Fruit fly (Drosophila melanogaster): ENCODE measurements around the gene CG1271.

CG1271 gene

DNA sequence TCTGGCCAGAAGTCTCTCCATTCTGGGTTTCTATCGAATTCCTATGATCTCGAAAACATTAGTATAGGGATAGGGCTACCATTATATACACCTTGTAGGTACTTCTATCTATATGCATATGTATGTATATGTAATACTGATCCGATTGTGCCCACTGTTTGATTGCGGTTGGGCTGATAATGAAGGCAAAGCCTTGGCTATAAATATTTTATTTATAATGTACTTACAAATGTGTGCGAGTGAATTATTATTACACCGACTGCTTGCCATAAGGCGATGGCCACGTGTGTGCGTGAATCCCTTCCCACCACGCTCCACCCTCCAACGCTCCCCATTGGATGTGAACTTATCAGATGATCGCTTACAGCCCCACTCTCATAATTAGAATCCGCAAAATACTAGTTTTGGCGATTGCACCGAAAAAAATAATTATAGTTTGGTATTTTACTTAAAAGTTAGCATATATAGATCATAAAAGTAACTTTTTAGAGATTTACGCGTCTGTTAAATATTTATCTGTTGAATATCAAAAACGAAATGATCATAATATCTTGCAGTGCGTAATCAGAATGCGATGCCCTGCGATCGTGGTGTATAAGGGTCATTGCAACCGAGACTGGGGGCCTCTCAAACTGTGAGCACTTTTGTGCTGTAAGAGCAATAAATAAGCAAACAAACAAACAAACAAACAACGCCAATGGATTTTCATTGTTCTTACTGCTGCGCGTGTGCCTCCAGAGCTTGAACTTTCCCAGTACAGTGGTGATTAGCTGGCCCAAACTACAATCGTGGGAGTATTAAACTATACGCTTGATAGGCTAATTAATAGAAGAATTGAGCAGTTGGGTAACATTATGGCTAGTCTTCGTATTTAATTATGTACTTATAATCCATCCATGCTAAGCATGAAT is 28.0 kb downstream of the CG1271 start (continued):
- no peak for TF ChIP-seq CkIIα-i1 (GFP tag; IDR thresholded peaks at IDR 0.05)
- TF ChIP-seq maf-S (GFP tag; optimal IDR thresholded peaks at IDR 0.05) = no peak
- no peak for TF ChIP-seq zen (tag; optimal IDR thresholded peaks at IDR 0.05)
- TF ChIP-seq Sry-β (GFP tag; optimal IDR thresholded peaks at IDR 0.05) = no peak
- no peak for TF ChIP-seq B-H2 (GFP tag; optimal IDR thresholded peaks at IDR 0.05)
- peak; percentile 97 for TF ChIP-seq gem (tag; optimal IDR thresholded peaks at IDR 0.05)
- no peak for TF ChIP-seq gsb (GFP tag; IDR thresholded peaks at IDR 0.05)
- TF ChIP-seq CG2678 (tag; optimal IDR thresholded peaks at IDR 0.05) = peak; percentile 59
- no peak for TF ChIP-seq Bdp1 (GFP tag; optimal IDR thresholded peaks at IDR 0.05)
- TF ChIP-seq ato (GFP tag; IDR thresholded peaks at IDR 0.05; ENCODE audit: partially characterized antibody) = no peak
- peak; percentile 33; the same call in 1 of the 2 replicates for TF ChIP-seq Ada2b (GFP tag; IDR thresholded peaks at IDR 0.05)
- TF ChIP-seq CG12942 (GFP tag; optimal IDR thresholded peaks at IDR 0.05) = no peak
- no peak for TF ChIP-seq kni (GFP tag; optimal IDR thresholded peaks at IDR 0.05)
- TF ChIP-seq CG11398 (GFP tag; optimal IDR thresholded peaks at IDR 0.05) = no peak
- TF ChIP-seq nom (GFP tag; optimal IDR thresholded peaks at IDR 0.05) = no peak
- TF ChIP-seq CG33213 (GFP tag; optimal IDR thresholded peaks at IDR 0.05) = peak; percentile 16
- TF ChIP-seq CG7372 (GFP tag; IDR thresholded peaks at IDR 0.05) = no peak
- peak; percentile 64 for TF ChIP-seq Hey (tag; optimal IDR thresholded peaks at IDR 0.05)
- no peak for TF ChIP-seq CG4360 (GFP tag; IDR thresholded peaks at IDR 0.05)
- TF ChIP-seq luna (GFP tag; optimal IDR thresholded peaks at IDR 0.05) = no peak
- TF ChIP-seq CG32767 (GFP tag; IDR thresholded peaks at IDR 0.05) = no peak
- no peak for TF ChIP-seq h (optimal IDR thresholded peaks at IDR 0.05)

DNA sequence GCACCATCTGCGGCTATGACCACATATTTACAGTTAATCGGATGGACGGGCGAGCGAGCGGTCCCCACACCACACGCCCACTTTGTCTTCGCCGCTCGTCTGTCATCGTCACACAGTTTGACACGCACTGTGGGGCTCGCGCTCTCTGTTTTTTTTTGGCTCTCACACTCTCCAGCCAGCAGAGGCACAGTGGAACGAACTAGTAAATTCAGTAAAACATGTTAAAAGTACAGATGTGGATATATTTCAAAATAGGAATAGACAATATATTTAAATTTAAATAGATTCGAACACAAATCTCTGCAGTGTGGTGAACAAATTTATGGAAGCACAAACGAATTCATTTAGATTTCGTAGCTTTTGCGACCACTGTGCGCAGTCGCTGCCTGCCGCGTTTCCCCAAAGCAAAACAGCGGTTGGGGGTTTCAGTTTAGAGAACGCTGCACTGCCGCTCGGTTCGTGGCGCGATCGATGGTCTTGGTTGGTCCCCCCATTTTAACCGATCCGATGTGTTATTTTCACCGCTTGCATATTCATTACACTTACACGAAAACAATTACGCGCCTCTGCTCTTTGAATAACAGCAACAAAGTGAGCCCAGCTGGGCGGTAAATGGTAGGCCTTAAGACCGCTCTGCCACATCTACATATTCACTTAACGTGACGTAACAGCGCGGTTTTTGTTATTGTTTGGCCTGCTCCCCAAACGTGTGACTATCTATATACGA is 29.0 kb downstream of the CG1271 start:
- TF ChIP-seq repo (GFP tag; optimal IDR thresholded peaks at IDR 0.05) (peak; percentile 91), ewg (GFP tag; optimal IDR thresholded peaks at IDR 0.05) (peak; percentile 96), CoRest (tag; optimal IDR thresholded peaks at IDR 0.05) (peak; percentile 98), jigr1 (GFP tag; IDR thresholded peaks at IDR 0.05) (peak; percentile 93), otp (GFP tag; IDR thresholded peaks at IDR 0.05) (peak; percentile 99), H15 (GFP tag; IDR thresholded peaks at IDR 0.05) (peak; percentile 98), ERR (GFP tag; optimal IDR thresholded peaks at IDR 0.05) (peak; percentile 95), CG11696 (GFP tag; IDR thresholded peaks at IDR 0.05) (peak; percentile 94), CG6813 (GFP tag; optimal IDR thresholded peaks at IDR 0.05) (peak; percentile 99), crol (GFP tag; IDR thresholded peaks at IDR 0.05) (peak; percentile 79), NK7.1 (GFP tag; optimal IDR thresholded peaks at IDR 0.05) (peak; percentile 94), crp (GFP tag; optimal IDR thresholded peaks at IDR 0.05) (peak in 1 of 2 experiments; percentile 73), unpg (GFP tag; optimal IDR thresholded peaks at IDR 0.05) (peak; percentile 99), CG32772 (GFP tag; IDR thresholded peaks at IDR 0.05) (peak; percentile 98), gce (GFP tag; IDR thresholded peaks at IDR 0.05) (peak; percentile 97), sima (GFP tag; optimal IDR thresholded peaks at IDR 0.05) (peak; percentile 90), CG32767 (GFP tag; IDR thresholded peaks at IDR 0.05) (peak; percentile 99), sug (tag; optimal IDR thresholded peaks at IDR 0.05) (peak; percentile 95), Dll (GFP tag; IDR thresholded peaks at IDR 0.05; ENCODE audit: partially characterized antibody) (peak; percentile 73), corto (GFP tag; optimal IDR thresholded peaks at IDR 0.05) (peak; percentile 99), Nf-YA (GFP tag; IDR thresholded peaks at IDR 0.05) (peak; percentile 96), CG13424 (tag; optimal IDR thresholded peaks at IDR 0.05) (peak; percentile 98), caup (GFP tag; optimal IDR thresholded peaks at IDR 0.05; ENCODE audit: severe bottlenecking) (peak; percentile 98), yki (optimal IDR thresholded peaks at IDR 0.05) (no peak), wdn (GFP tag; IDR thresholded peaks at IDR 0.05) (peak; percentile 98), Sox100B (GFP tag; optimal IDR thresholded peaks at IDR 0.05) (peak; percentile 97), ab (GFP tag; optimal IDR thresholded peaks at IDR 0.05) (peak; percentile 86)
